Worm (Caenorhabditis elegans): ENCODE data around the gene spat-2.

DNA sequence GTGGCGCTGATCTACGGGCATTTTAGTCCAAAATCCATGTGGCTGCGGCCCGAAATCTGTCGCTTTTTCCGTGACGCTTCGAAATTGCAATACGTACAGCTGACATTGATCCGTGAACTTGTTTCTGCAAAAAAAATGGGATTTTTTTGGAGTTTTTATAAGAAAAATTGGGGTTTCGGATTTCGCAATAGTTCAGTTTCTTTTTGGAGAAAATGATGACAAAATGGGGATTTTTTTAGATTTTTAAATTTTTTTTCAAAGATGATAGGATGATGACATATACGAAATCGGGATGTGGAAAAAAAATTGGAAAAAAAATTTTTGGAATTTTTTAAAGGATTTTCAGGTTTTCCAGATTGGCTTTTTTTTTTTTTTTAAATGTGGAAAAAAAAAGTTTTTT is 64.5 kb downstream of the spat-2 start:
- TF ChIP-seq pes-1 (GFP tag; IDR thresholded peaks at IDR 0.05), result no peak
- no peak for TF ChIP-seq hmbx-1 (tag; optimal IDR thresholded peaks at IDR 0.05)
- TF ChIP-seq aly-1 (tag; optimal IDR thresholded peaks at IDR 0.05), result no peak
- no peak for TF ChIP-seq ama-1 (optimal IDR thresholded peaks at IDR 0.05)
- TF ChIP-seq ceh-36 (tag; optimal IDR thresholded peaks at IDR 0.05), result no peak
- TF ChIP-seq ceh-13 (GFP tag; optimal IDR thresholded peaks at IDR 0.05), result no peak
- TF ChIP-seq flt-1 (GFP tag; IDR thresholded peaks at IDR 0.05), result no peak
- no peak for TF ChIP-seq sea-1 (GFP tag; conservative IDR thresholded peaks at IDR 0.05)
- no peak for TF ChIP-seq tbx-11 (GFP tag; IDR thresholded peaks at IDR 0.05)
